Fruit fly (Drosophila melanogaster) whole organism, adult: ENCODE results near the gene Seipin.
A peak's percentile ranks its signal among the peaks of the same experiment; 100 is the strongest.

ENCODE experiments used
- CG11617 ChIP-seq: fragments of 200-800 bp; sonication (Bioruptor generic); optimal IDR thresholded peaks from 2 replicates; lab custom pipeline; 2017; ENCODE audit warnings: mild to moderate bottlenecking, missing biosample characterization, missing genetic modification reagents, missing genetic modification characterization
- CG12768 ChIP-seq: fragments of 200-800 bp; sonication (Bioruptor generic); optimal IDR thresholded peaks from 2 replicates; lab custom pipeline; 2017; ENCODE audit warnings: missing biosample characterization, missing genetic modification characterization, mild to moderate bottlenecking, moderate library complexity, missing genetic modification reagents
- CG14711 ChIP-seq: fragments of 200-800 bp; sonication (Bioruptor generic); optimal IDR thresholded peaks from 2 replicates; lab custom pipeline; 2018; ENCODE audit warnings: missing biosample characterization, mild to moderate bottlenecking, missing genetic modification characterization, moderate library complexity
- CG1620 ChIP-seq: fragments of 200-800 bp; sonication (Bioruptor generic); optimal IDR thresholded peaks from 2 replicates; lab custom pipeline; 2016; ENCODE audit warnings: missing biosample characterization, missing genetic modification characterization
- CG33017 ChIP-seq: fragments of 200-800 bp; sonication (Bioruptor generic); optimal IDR thresholded peaks from 2 replicates; lab custom pipeline; 2018; ENCODE audit warnings: missing biosample characterization, mild to moderate bottlenecking, missing genetic modification characterization, moderate library complexity
- CG5204 ChIP-seq: fragments of 200-800 bp; sonication (Bioruptor generic); optimal IDR thresholded peaks from 2 replicates; lab custom pipeline; 2016; ENCODE audit warnings: missing biosample characterization, missing genetic modification characterization
- CG7045 ChIP-seq: fragments of 200-800 bp; sonication (Bioruptor generic); optimal IDR thresholded peaks from 2 replicates; lab custom pipeline; 2017; ENCODE audit warnings: missing biosample characterization, mild to moderate bottlenecking, missing genetic modification characterization
- CG7101 ChIP-seq: fragments of 200-800 bp; sonication (Bioruptor generic); optimal IDR thresholded peaks from 2 replicates; lab custom pipeline; 2018; ENCODE audit warnings: missing biosample characterization, mild to moderate bottlenecking, missing genetic modification characterization, moderate library complexity
- Clk ChIP-seq: fragments of 200-800 bp; sonication (Bioruptor generic); optimal IDR thresholded peaks from 2 replicates; lab custom pipeline; 2017; ENCODE audit warnings: missing biosample characterization, missing genetic modification characterization
- Crg-1 ChIP-seq: fragments of 200-800 bp; sonication (Bioruptor generic); optimal IDR thresholded peaks from 2 replicates; lab custom pipeline; 2016; ENCODE audit warnings: missing biosample characterization, missing genetic modification characterization
- Hr96 ChIP-seq: fragments of 200-800 bp; sonication (Bioruptor generic); optimal IDR thresholded peaks from 2 replicates; lab custom pipeline; 2016; ENCODE audit warnings: missing biosample characterization, missing genetic modification characterization
- Mnt ChIP-seq: fragments of 200-800 bp; sonication (Bioruptor generic); optimal IDR thresholded peaks from 2 replicates; lab custom pipeline; 2016; ENCODE audit warnings: missing biosample characterization, mild to moderate bottlenecking, missing genetic modification characterization
- bab1 ChIP-seq: fragments of 200-800 bp; sonication (Bioruptor generic); optimal IDR thresholded peaks from 3 replicates; lab custom pipeline; 2019; ENCODE audit warnings: missing biosample characterization, mild to moderate bottlenecking, missing genetic modification characterization, moderate library complexity
- cic ChIP-seq: fragments of 200-800 bp; sonication (Bioruptor generic); optimal IDR thresholded peaks from 2 replicates; lab custom pipeline; 2017; ENCODE audit warnings: missing biosample characterization, mild to moderate bottlenecking, missing genetic modification characterization, moderate library complexity
- cnc ChIP-seq, 2 experiments: fragments of >200 bp; optimal IDR thresholded peaks; 2 replicates each; lab custom pipeline; 2017
- kay ChIP-seq: fragments of 200-800 bp; sonication (Bioruptor generic); peaks from one replicate; lab custom pipeline; 2016; ENCODE audit warnings: missing biosample characterization, missing genetic modification characterization, borderline replicate concordance
- ovo ChIP-seq: fragments of 200-800 bp; sonication (Bioruptor generic); optimal IDR thresholded peaks from 2 replicates; lab custom pipeline; 2016; ENCODE audit warnings: missing biosample characterization, missing genetic modification characterization
- pad ChIP-seq: fragments of 200-800 bp; sonication (Bioruptor generic); optimal IDR thresholded peaks from 3 replicates; lab custom pipeline; 2017; ENCODE audit warnings: missing biosample characterization, missing genetic modification characterization, mild to moderate bottlenecking, moderate library complexity, missing genetic modification reagents
- tj ChIP-seq: fragments of 200-800 bp; sonication (Bioruptor generic); optimal IDR thresholded peaks from 3 replicates; lab custom pipeline; 2017; ENCODE audit warnings: missing biosample characterization, mild to moderate bottlenecking, missing genetic modification characterization, moderate library complexity
- toe ChIP-seq: fragments of 200-800 bp; sonication (Bioruptor generic); optimal IDR thresholded peaks from 2 replicates; lab custom pipeline; 2016; ENCODE audit warnings: missing biosample characterization, missing genetic modification characterization

The Seipin gene

DNA sequence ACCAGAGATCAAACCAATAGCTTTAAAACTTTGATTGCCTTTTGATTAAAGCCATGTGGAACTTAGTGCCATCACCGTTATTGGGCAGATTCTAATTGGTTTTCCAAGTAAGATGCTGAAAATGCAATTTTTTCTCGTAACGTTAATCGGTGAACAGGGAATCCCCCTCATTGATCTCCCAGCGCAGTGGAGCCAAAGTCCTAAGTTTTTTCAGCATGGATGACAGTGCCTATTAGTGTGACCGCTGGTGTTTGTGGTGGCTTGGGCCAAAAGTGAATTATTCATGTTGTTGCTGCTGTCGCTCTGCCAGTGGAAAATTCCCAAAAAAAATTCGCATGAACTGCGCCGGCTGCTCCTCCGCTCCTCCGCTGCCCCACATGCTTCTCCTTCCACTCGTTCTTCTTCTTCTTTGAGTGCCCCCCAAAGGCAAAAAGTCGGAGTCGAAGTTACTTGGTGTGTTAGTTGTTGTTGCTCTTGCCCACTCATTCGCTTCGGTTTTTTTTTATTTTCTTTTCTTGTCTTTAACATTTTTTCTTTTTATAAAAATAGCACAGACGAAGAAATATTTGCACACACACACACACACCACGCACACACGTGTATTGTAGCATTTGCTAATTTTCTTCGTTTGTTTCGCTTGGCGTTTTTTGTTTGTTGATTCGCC lies 28.5 kb downstream of the Seipin start:
- TF ChIP-seq ovo, result no peak
- TF ChIP-seq bab1 (GFP tag; lab: Kevin White, UChicago), result no peak
- no peak for TF ChIP-seq kay (GFP tag; lab: Kevin White, UChicago)
- no peak for TF ChIP-seq CG33017
- TF ChIP-seq Hr96, result no peak
- no peak for TF ChIP-seq Clk (GFP tag; lab: Kevin White, UChicago)

DNA sequence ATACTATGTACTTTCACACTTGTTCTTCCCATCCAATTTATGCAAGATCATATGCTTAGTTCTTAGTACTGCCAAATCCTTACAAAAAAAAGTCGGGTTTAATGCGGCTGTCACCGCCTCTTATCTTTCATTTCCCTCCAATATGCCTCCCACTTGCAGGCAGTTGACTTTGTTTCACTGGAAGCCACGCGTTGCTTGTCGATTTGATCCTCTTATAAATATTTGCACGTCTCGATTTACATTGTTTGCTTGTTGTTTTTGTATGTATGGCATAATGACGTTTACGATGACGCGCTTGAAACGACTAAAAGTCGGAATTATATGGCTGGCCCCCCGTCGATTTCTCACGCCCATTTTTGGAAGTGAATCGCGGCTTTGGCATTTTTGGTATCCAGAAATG lies 29.4 kb downstream of the Seipin start:
- TF ChIP-seq kay (GFP tag; lab: Kevin White, UChicago) (peak; percentile 74), CG5204 (GFP tag; lab: Kevin White, UChicago) (no peak)

DNA sequence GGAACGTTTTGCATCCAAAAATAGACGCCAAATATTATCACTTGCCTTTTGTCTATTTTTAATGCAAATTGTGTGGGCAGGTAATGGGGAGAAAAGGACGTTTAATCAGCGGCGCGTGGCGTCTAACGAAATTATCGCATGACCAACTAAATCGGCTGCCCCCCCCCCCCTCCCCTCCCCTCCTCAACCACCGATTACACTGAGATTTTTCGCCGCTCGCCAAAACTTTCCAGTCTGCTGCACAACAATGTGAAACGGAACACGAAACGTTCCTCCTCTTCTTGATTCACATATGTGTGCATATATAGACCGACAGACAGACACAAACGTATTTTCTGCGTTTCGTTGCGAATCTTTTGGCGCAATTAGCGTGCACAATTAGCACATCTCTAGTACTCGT lies 31.5 kb downstream of the Seipin start:
- TF ChIP-seq toe (GFP tag; lab: Kevin White, UChicago), result no peak
- no peak for TF ChIP-seq CG33017
- TF ChIP-seq CG12768 (GFP tag; lab: Kevin White, UChicago), result no peak

DNA sequence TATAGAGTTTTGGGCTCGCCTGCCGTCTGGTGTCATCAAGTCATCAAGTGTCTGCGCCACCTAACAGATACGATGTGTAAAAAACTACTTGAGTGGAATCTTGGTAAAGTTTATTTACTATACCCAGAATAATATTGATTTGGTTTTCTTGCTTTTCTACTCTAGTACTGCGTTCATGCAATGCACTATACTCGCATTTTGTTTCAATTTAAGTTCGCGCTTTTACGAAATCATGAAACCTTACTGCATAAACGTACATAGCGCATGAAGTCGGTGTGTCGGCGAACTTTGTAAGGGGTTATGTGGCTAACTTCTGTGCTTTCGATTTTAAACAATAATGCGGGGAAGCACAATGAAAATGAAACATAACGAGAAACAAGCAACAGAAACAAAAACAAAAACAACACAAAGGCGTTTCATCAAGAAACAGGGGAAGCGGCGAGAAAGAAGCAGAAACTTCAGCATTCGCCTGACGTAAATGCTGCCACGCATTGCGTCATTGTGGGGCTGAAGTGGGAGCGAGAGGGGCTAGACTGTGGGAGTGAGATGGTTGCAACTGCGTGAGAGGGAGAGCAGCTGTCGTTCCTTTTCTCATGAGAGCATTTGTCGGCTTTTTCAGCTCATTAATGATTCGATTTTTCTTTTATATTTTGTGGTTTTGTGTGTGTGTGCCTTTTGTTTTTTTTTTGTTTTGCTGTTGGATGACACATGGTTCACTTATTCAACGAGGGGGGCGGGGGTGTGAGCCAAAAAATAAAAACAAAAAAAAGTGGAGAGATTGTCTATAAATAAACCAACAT lies 32.7 kb downstream of the Seipin start:
- TF ChIP-seq Hr96, result no peak
- TF ChIP-seq pad (GFP tag; lab: Kevin White, UChicago), result no peak
- TF ChIP-seq kay (GFP tag; lab: Kevin White, UChicago), result peak; percentile 74
- TF ChIP-seq CG5204 (GFP tag; lab: Kevin White, UChicago), result no peak
- TF ChIP-seq CG14711 (tag; lab: Kevin White, UChicago), result no peak
- no peak for TF ChIP-seq Crg-1 (GFP tag; lab: Kevin White, UChicago)
- peak; percentile 12 for TF ChIP-seq cic

DNA sequence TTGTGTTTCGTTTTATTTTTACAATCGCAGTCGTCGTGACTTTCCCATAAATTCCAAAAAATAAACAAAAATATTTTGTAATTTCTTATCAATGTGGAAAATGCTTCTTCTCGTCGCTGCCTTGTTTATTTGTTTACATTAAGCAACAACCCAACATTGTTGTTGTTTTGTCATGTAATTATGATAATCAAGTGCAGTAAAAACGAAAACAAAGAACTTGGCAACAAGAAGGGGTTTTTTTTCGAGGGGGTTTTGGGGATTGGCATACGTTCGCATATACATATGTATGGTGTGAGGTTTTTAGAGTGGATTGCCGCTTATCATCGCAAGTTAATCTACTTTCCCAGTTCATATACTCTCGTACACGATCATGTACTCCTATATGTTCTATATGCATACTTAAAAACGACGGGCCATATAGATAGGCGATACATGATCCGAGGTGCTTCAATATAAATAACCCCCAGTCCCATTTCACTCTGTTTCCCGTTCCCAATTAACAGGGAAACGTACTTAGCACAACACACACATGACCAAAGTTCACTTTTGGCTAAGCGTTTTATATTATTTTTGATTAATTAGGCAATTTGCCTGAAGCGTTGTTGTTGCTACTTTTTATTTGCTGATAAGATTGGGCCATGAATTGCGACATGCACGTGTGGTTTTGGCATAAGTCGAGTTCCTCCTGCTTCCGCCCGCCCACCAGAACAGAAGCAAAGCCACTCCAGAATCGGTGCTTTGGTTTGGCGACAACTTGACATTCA lies 34.1 kb downstream of the Seipin start:
- peak; percentile 49 for TF ChIP-seq cic
- TF ChIP-seq kay (GFP tag; lab: Kevin White, UChicago), result peak; percentile 55
- peak; percentile 14 for TF ChIP-seq tj (GFP tag; lab: Kevin White, UChicago)
- peak; percentile 18 for TF ChIP-seq Mnt (GFP tag; lab: Kevin White, UChicago)
- no peak for TF ChIP-seq Crg-1 (GFP tag; lab: Kevin White, UChicago)

DNA sequence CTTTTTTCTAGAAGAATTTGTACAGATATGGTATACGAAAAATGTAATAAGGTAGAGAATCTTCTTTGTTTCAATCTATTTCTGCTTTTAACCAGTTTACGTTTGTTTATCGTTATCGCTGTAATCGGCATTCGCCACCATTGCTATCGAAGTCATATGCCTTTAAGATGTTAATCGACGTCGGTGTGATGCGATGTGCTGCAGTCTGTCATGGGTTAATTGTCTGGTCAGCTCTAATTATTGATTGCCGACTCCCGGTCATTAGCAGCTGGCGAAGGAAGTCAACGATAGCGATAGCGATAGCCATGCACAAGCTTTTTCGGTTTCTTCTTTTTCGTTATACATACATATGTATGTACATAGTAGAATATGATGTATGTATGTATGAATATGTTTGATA lies 35.9 kb downstream of the Seipin start:
- no peak for TF ChIP-seq cic
- no peak for TF ChIP-seq Hr96
- no peak for TF ChIP-seq CG7101 (tag; lab: Kevin White, UChicago)
- TF ChIP-seq toe (GFP tag; lab: Kevin White, UChicago), result no peak
- no peak for TF ChIP-seq Clk (GFP tag; lab: Kevin White, UChicago)
- no peak for TF ChIP-seq CG33017
- TF ChIP-seq CG11617 (GFP tag; lab: Kevin White, UChicago), result no peak
- TF ChIP-seq pad (GFP tag; lab: Kevin White, UChicago), result no peak
- TF ChIP-seq CG7045, result no peak
- TF ChIP-seq CG5204 (GFP tag; lab: Kevin White, UChicago), result no peak
- no peak for TF ChIP-seq cnc (optimal IDR thresholded peaks at IDR 0.05; lab: Kevin White, UChicago)
- no peak for TF ChIP-seq tj (GFP tag; lab: Kevin White, UChicago)
- no peak for TF ChIP-seq CG12768 (GFP tag; lab: Kevin White, UChicago)
- TF ChIP-seq kay (GFP tag; lab: Kevin White, UChicago), result no peak
- TF ChIP-seq Crg-1 (GFP tag; lab: Kevin White, UChicago), result no peak
- TF ChIP-seq Mnt (GFP tag; lab: Kevin White, UChicago), result no peak

DNA sequence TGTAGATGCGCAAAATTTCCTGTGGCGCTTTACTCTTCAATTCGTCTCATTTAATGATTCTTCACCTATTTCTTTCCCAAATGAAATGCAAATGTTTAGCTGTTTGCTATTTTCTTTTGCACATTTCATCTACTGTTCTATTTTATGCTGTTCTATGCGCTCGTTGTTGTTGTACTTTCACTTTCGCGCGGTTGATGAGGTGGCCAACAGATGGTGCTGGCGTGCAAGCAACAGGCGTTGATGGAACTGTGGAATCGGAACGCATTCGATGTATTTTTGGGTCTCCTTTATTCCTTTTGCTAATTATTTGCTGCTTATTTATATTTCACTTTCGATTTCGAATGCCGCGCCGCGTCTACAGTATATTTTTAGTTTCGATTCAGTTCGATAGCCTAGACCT lies 36.4 kb downstream of the Seipin start:
- TF ChIP-seq CG1620, result no peak
- no peak for TF ChIP-seq CG7101 (tag; lab: Kevin White, UChicago)
- no peak for TF ChIP-seq bab1 (GFP tag; lab: Kevin White, UChicago)
- no peak for TF ChIP-seq CG33017
- no peak for TF ChIP-seq Clk (GFP tag; lab: Kevin White, UChicago)
- TF ChIP-seq CG12768 (GFP tag; lab: Kevin White, UChicago), result no peak
- TF ChIP-seq CG11617 (GFP tag; lab: Kevin White, UChicago), result no peak
- no peak for TF ChIP-seq ovo
